Worm (Caenorhabditis elegans) whole organism, L1 larva: Measurements from ENCODE around the gene T06D4.1.

Source experiments
- ama-1 ChIP-seq: fragments of 150-350 bp; optimal IDR thresholded peaks from 2 replicates; lab custom pipeline; 2014
- efl-3 ChIP-seq: fragments of 200-800 bp; sonication (Bioruptor generic); optimal IDR thresholded peaks from 2 replicates; lab custom pipeline; 2018; ENCODE audit warnings: mild to moderate bottlenecking, missing genetic modification characterization, missing compliant biosample characterization
- lin-35 ChIP-seq, 2 experiments: fragments of 150-350 bp; optimal IDR thresholded peaks; 2 replicates each; lab custom pipeline; 2014; ENCODE audit warnings: missing biosample characterization in 2 of 2, missing genetic modification characterization in 2 of 2, missing genetic modification reagents in 2 of 2
- snpc-4 ChIP-seq: fragments of 150-350 bp; optimal IDR thresholded peaks from 2 replicates; lab custom pipeline; 2014; ENCODE audit warnings: missing biosample characterization, missing genetic modification characterization
- unc-98 ChIP-seq: fragments of 200-800 bp; sonication (Bioruptor generic); IDR thresholded peaks from 2 replicates; pipeline ENCODE4 v1.3.6; 2022; ENCODE audit warnings: missing genetic modification characterization, missing compliant biosample characterization
- zag-1 ChIP-seq: fragments of 150-350 bp; optimal IDR thresholded peaks from 2 replicates; lab custom pipeline; 2014; ENCODE audit warnings: missing biosample characterization, missing genetic modification characterization

- TF ChIP-seq lin-35 (GFP tag; optimal IDR thresholded peaks at IDR 0.05; lab: Kevin White, UChicago) (no peak), ama-1 (no peak), snpc-4 (tag; lab: Kevin White, UChicago) (no peak), efl-3 (no peak), unc-98 (GFP tag; lab: Robert Waterston, UW) (no peak), zag-1 (no peak)
Observed at ce11 chrII:3429400-3429799, 47.8 kb downstream of the T06D4.1 start, which contains the start of gene C16C8.18.
